Worm (Caenorhabditis elegans) whole organism, mixed stage, embryonic: Measurements from ENCODE around the gene nduf-9.

Source experiments
- M03D4.4 ChIP-seq: sonication (generic microtip); optimal IDR thresholded peaks from 2 replicates; lab custom pipeline; 2017; ENCODE audit warnings: mild to moderate bottlenecking, missing genetic modification characterization, missing compliant biosample characterization
- bed-3 ChIP-seq: fragments of 200-800 bp; sonication (Bioruptor generic); optimal IDR thresholded peaks from 3 replicates; lab custom pipeline; 2018; ENCODE audit warnings: mild to moderate bottlenecking, missing genetic modification characterization, moderate library complexity, missing compliant biosample characterization
- blmp-1 ChIP-seq: fragments of 150-350 bp; optimal IDR thresholded peaks from 2 replicates; lab custom pipeline; 2014; ENCODE audit warnings: missing biosample characterization, missing genetic modification characterization
- ceh-39 ChIP-seq: fragments of 150-350 bp; optimal IDR thresholded peaks from 2 replicates; lab custom pipeline; 2014; ENCODE audit warnings: missing biosample characterization, missing genetic modification characterization
- ceh-43 ChIP-seq: fragments of 200-800 bp; sonication (Bioruptor generic); optimal IDR thresholded peaks from 2 replicates; lab custom pipeline; 2018; ENCODE audit warnings: mild to moderate bottlenecking, missing genetic modification characterization, moderate library complexity, missing compliant biosample characterization
- ceh-83 ChIP-seq: fragments of 200-800 bp; sonication (Bioruptor generic); optimal IDR thresholded peaks from 2 replicates; lab custom pipeline; 2018; ENCODE audit warnings: mild to moderate bottlenecking, missing genetic modification characterization, missing compliant biosample characterization
- ces-1 ChIP-seq: fragments of 150-350 bp; optimal IDR thresholded peaks from 2 replicates; lab custom pipeline; 2014; ENCODE audit warnings: missing biosample characterization, missing genetic modification reagents, missing genetic modification characterization
- cnd-1 ChIP-seq: fragments of 200-800 bp; sonication (Bioruptor generic); optimal IDR thresholded peaks from 2 replicates; lab custom pipeline; 2018; ENCODE audit warnings: mild to moderate bottlenecking, missing genetic modification characterization, missing compliant biosample characterization
- drap-1 ChIP-seq: fragments of 200-800 bp; sonication (Bioruptor generic); optimal IDR thresholded peaks from 3 replicates; lab custom pipeline; 2018; ENCODE audit warnings: mild to moderate bottlenecking, missing genetic modification characterization, missing compliant biosample characterization
- elt-1 ChIP-seq: sonication (generic microtip); optimal IDR thresholded peaks from 2 replicates; lab custom pipeline; 2017; ENCODE audit warnings: missing genetic modification characterization, mild to moderate bottlenecking, missing compliant biosample characterization, antibody characterized with exemption, moderate library complexity, borderline replicate concordance; ENCODE audit not compliant: insufficient read depth
- elt-3 ChIP-seq: fragments of 150-350 bp; optimal IDR thresholded peaks from 2 replicates; lab custom pipeline; 2014; ENCODE audit warnings: missing biosample characterization, missing genetic modification characterization
- flh-1 ChIP-seq: fragments of 200-800 bp; sonication (Bioruptor generic); optimal IDR thresholded peaks from 2 replicates; lab custom pipeline; 2018; ENCODE audit warnings: mild to moderate bottlenecking, missing genetic modification characterization, moderate library complexity, missing compliant biosample characterization
- ham-2 ChIP-seq: fragments of 200-800 bp; sonication (Bioruptor generic); optimal IDR thresholded peaks from 2 replicates; lab custom pipeline; 2018; ENCODE audit warnings: mild to moderate bottlenecking, missing genetic modification characterization, missing compliant biosample characterization
- hlh-1 ChIP-seq: fragments of 150-350 bp; optimal IDR thresholded peaks from 2 replicates; lab custom pipeline; 2014; ENCODE audit warnings: missing biosample characterization, missing genetic modification reagents, missing genetic modification characterization
- lin-13 ChIP-seq: fragments of 150-350 bp; optimal IDR thresholded peaks from 2 replicates; lab custom pipeline; 2014; ENCODE audit warnings: missing biosample characterization, missing genetic modification characterization
- lin-32 ChIP-seq: fragments of 200-800 bp; sonication (Bioruptor generic); optimal IDR thresholded peaks from 2 replicates; lab custom pipeline; 2018; ENCODE audit warnings: mild to moderate bottlenecking, missing genetic modification characterization, missing compliant biosample characterization
- lsy-2 ChIP-seq: fragments of 150-350 bp; optimal IDR thresholded peaks from 2 replicates; lab custom pipeline; 2014; ENCODE audit warnings: missing biosample characterization, missing genetic modification characterization
- mab-5 ChIP-seq: fragments of 150-350 bp; optimal IDR thresholded peaks from 2 replicates; lab custom pipeline; 2014; ENCODE audit warnings: missing biosample characterization, missing genetic modification characterization
- mep-1 ChIP-seq: fragments of 150-350 bp; optimal IDR thresholded peaks from 2 replicates; lab custom pipeline; 2017; ENCODE audit warnings: missing biosample characterization, missing genetic modification reagents, missing genetic modification characterization, inconsistent platforms
- mls-2 ChIP-seq: sonication (generic microtip); optimal IDR thresholded peaks from 2 replicates; lab custom pipeline; 2016; ENCODE audit warnings: mild to moderate bottlenecking, missing genetic modification characterization, moderate library complexity, missing compliant biosample characterization
- nhr-12 ChIP-seq: fragments of 150-350 bp; optimal IDR thresholded peaks from 2 replicates; lab custom pipeline; 2014; ENCODE audit warnings: missing biosample characterization, missing genetic modification characterization
- nhr-2 ChIP-seq: fragments of 150-350 bp; optimal IDR thresholded peaks from 2 replicates; lab custom pipeline; 2014; ENCODE audit warnings: missing biosample characterization, missing genetic modification characterization
- nhr-237 ChIP-seq: fragments of 150-350 bp; optimal IDR thresholded peaks from 2 replicates; lab custom pipeline; 2014; ENCODE audit warnings: missing biosample characterization, missing genetic modification characterization
- nhr-28 ChIP-seq: fragments of 150-350 bp; optimal IDR thresholded peaks from 2 replicates; lab custom pipeline; 2014; ENCODE audit warnings: missing biosample characterization, missing genetic modification characterization
- nhr-76 ChIP-seq: sonication (generic microtip); optimal IDR thresholded peaks from 2 replicates; lab custom pipeline; 2017; ENCODE audit warnings: missing biosample characterization, missing genetic modification characterization
- pha-4 ChIP-seq: fragments of 150-350 bp; optimal IDR thresholded peaks from 2 replicates; lab custom pipeline; 2018; ENCODE audit warnings: missing biosample characterization, missing genetic modification reagents, missing genetic modification characterization
- sem-2 ChIP-seq: fragments of 200-800 bp; sonication (Bioruptor generic); optimal IDR thresholded peaks from 2 replicates; lab custom pipeline; 2018; ENCODE audit warnings: mild to moderate bottlenecking, missing genetic modification characterization, missing compliant biosample characterization
- snpc-4 ChIP-seq: fragments of 150-350 bp; optimal IDR thresholded peaks from 2 replicates; lab custom pipeline; 2014; ENCODE audit warnings: missing biosample characterization, missing genetic modification characterization
- sptf-1 ChIP-seq: sonication (generic microtip); optimal IDR thresholded peaks from 2 replicates; lab custom pipeline; 2017; ENCODE audit warnings: mild to moderate bottlenecking, missing genetic modification characterization, moderate library complexity, missing compliant biosample characterization
- tbx-8 ChIP-seq: fragments of 200-800 bp; sonication (Bioruptor generic); optimal IDR thresholded peaks from 2 replicates; lab custom pipeline; 2018; ENCODE audit warnings: mild to moderate bottlenecking, missing genetic modification characterization, moderate library complexity, missing compliant biosample characterization
- unc-120 ChIP-seq: sonication (generic microtip); optimal IDR thresholded peaks from 2 replicates; lab custom pipeline; 2017; ENCODE audit warnings: missing genetic modification characterization, missing compliant biosample characterization; ENCODE audit not compliant: poor library complexity, severe bottlenecking
- unc-39 ChIP-seq: fragments of 150-350 bp; optimal IDR thresholded peaks from 2 replicates; lab custom pipeline; 2014; ENCODE audit warnings: missing biosample characterization, missing genetic modification characterization
- unc-62 ChIP-seq: fragments of 150-350 bp; optimal IDR thresholded peaks from 2 replicates; lab custom pipeline; 2014; ENCODE audit warnings: missing biosample characterization, missing genetic modification reagents, missing genetic modification characterization
- zip-8 ChIP-seq: fragments of 150-350 bp; optimal IDR thresholded peaks from 2 replicates; lab custom pipeline; 2014; ENCODE audit warnings: missing biosample characterization, missing genetic modification characterization
- ztf-11 ChIP-seq: fragments of 150-350 bp; optimal IDR thresholded peaks from 2 replicates; lab custom pipeline; 2014; ENCODE audit warnings: missing biosample characterization, missing genetic modification characterization

nduf-9 gene

ce11 chrIII:3248307-3249037, at the start of gene nduf-9:
Gene nduf-9 (minus strand): TSS chrIII:3248575.
- TF ChIP-seq lsy-2 (tag; lab: Kevin White, UChicago), result peak; percentile 94
- no peak for TF ChIP-seq lin-32 (GFP tag; lab: Kevin White, UChicago)
- peak; percentile 65 for TF ChIP-seq lin-13 (tag; lab: Kevin White, UChicago)
- TF ChIP-seq ceh-39, result no peak
- peak; percentile 53 for TF ChIP-seq ces-1 (GFP tag; lab: Kevin White, UChicago)
- peak; percentile 18 for TF ChIP-seq hlh-1 (tag; lab: Kevin White, UChicago)
- peak; percentile 2 for TF ChIP-seq mep-1 (tag; lab: Kevin White, UChicago)
- no peak for TF ChIP-seq nhr-12
- TF ChIP-seq ceh-83 (GFP tag; lab: Kevin White, UChicago), result no peak
- peak; percentile 9 for TF ChIP-seq pha-4 (tag; lab: Kevin White, UChicago)
- TF ChIP-seq, all 35 proteins: peak for 6

ce11 chrIII:3297151-3297550, 48.8 kb upstream of the nduf-9 start, which contains the start of gene Y53G8AR.5:
Gene Y53G8AR.5 (plus strand): TSS chrIII:3297451.
- TF ChIP-seq mab-5 (tag; lab: Kevin White, UChicago) (no peak), nhr-76 (no peak), M03D4.4 (no peak), mls-2 (tag; lab: Kevin White, UChicago) (no peak), sptf-1 (tag; lab: Kevin White, UChicago) (no peak)

- TF ChIP-seq hlh-1 (tag; lab: Kevin White, UChicago), result no peak
- peak; percentile 23 for TF ChIP-seq mep-1 (tag; lab: Kevin White, UChicago)
- no peak for TF ChIP-seq bed-3 (GFP tag; lab: Kevin White, UChicago)
- TF ChIP-seq mls-2 (tag; lab: Kevin White, UChicago), result no peak
- no peak for TF ChIP-seq zip-8
- peak; percentile 88 for TF ChIP-seq ces-1 (GFP tag; lab: Kevin White, UChicago)
- TF ChIP-seq nhr-76, result no peak
- TF ChIP-seq unc-62, result no peak
- TF ChIP-seq snpc-4 (tag; lab: Kevin White, UChicago), result no peak
- no peak for TF ChIP-seq nhr-28
- TF ChIP-seq sem-2 (GFP tag; lab: Kevin White, UChicago), result no peak
- TF ChIP-seq lsy-2 (tag; lab: Kevin White, UChicago), result peak; percentile 8
- no peak for TF ChIP-seq elt-1
- no peak for TF ChIP-seq unc-39 (tag; lab: Kevin White, UChicago)
- TF ChIP-seq M03D4.4, result no peak
- TF ChIP-seq lin-32 (GFP tag; lab: Kevin White, UChicago), result no peak
- no peak for TF ChIP-seq ceh-39
- no peak for TF ChIP-seq flh-1 (GFP tag; lab: Kevin White, UChicago)
- no peak for TF ChIP-seq nhr-2
- TF ChIP-seq drap-1 (GFP tag; lab: Kevin White, UChicago), result no peak
- TF ChIP-seq ceh-43 (GFP tag; lab: Kevin White, UChicago), result no peak
- no peak for TF ChIP-seq elt-3 (tag; lab: Kevin White, UChicago)
- no peak for TF ChIP-seq ham-2 (GFP tag; lab: Kevin White, UChicago)
- no peak for TF ChIP-seq lin-13 (tag; lab: Kevin White, UChicago)
Observed at ce11 chrIII:3294283-3294793, 46.0 kb upstream of the nduf-9 start, which contains the start of the genes Y53G8AR.8 and Y53G8AR.6. Gene Y53G8AR.8 (minus strand): TSS chrIII:3294330. Gene Y53G8AR.6 (plus strand): TSS chrIII:3294743.

- TF ChIP-seq snpc-4 (tag; lab: Kevin White, UChicago), result no peak
- TF ChIP-seq mls-2 (tag; lab: Kevin White, UChicago), result no peak
- no peak for TF ChIP-seq ham-2 (GFP tag; lab: Kevin White, UChicago)
- no peak for TF ChIP-seq unc-62
- TF ChIP-seq, all 35 proteins: peak for 0
Observed at ce11 chrIII:3281860-3282358, 33.5 kb upstream of the nduf-9 start, which contains the start of gene mfsd-8. Gene mfsd-8 (plus strand): TSS chrIII:3282308.

- TF ChIP-seq unc-62 (peak; percentile 72), cnd-1 (tag; lab: Kevin White, UChicago) (no peak), ceh-39 (peak; percentile 26), mls-2 (tag; lab: Kevin White, UChicago) (no peak), snpc-4 (tag; lab: Kevin White, UChicago) (no peak), ceh-83 (GFP tag; lab: Kevin White, UChicago) (no peak), elt-1 (no peak), zip-8 (no peak), sptf-1 (tag; lab: Kevin White, UChicago) (peak; percentile 44), drap-1 (GFP tag; lab: Kevin White, UChicago) (no peak), nhr-2 (peak; percentile 60), lin-32 (GFP tag; lab: Kevin White, UChicago) (no peak), ztf-11 (tag; lab: Kevin White, UChicago) (no peak), nhr-76 (no peak), nhr-237 (tag; lab: Kevin White, UChicago) (peak; percentile 64), unc-120 (tag; lab: Kevin White, UChicago) (no peak), lsy-2 (tag; lab: Kevin White, UChicago) (peak; percentile 73), M03D4.4 (peak; percentile 33), mab-5 (tag; lab: Kevin White, UChicago) (peak; percentile 69), nhr-28 (no peak), mep-1 (tag; lab: Kevin White, UChicago) (no peak), hlh-1 (tag; lab: Kevin White, UChicago) (no peak), tbx-8 (GFP tag; lab: Kevin White, UChicago) (no peak), ces-1 (GFP tag; lab: Kevin White, UChicago) (peak; percentile 83), pha-4 (tag; lab: Kevin White, UChicago) (peak; percentile 84), nhr-12 (no peak), blmp-1 (no peak), sem-2 (GFP tag; lab: Kevin White, UChicago) (no peak)
- TF ChIP-seq, all 35 proteins: peak for 10
Observed at ce11 chrIII:3279304-3279703, 30.9 kb upstream of the nduf-9 start.
